Worm (Caenorhabditis elegans) whole organism, L4 larva: ENCODE measurements around the gene Y116A8C.23.

Source experiments
- egl-43 ChIP-seq: fragments of 200-800 bp; sonication (Bioruptor generic); IDR thresholded peaks from 2 replicates; pipeline ENCODE4 v1.3.6; 2022; ENCODE audit warnings: missing genetic modification reagents, missing genetic modification characterization, missing compliant biosample characterization
- fos-1 ChIP-seq: fragments of 150-350 bp; optimal IDR thresholded peaks from 2 replicates; lab custom pipeline; 2014; ENCODE audit warnings: missing biosample characterization, missing genetic modification characterization
- nhr-111 ChIP-seq: fragments of 200-800 bp; sonication (Bioruptor generic); optimal IDR thresholded peaks from 2 replicates; lab custom pipeline; 2018; ENCODE audit warnings: mild to moderate bottlenecking, missing genetic modification characterization, missing compliant biosample characterization
- skn-1 ChIP-seq: fragments of 150-350 bp; optimal IDR thresholded peaks from 2 replicates; lab custom pipeline; 2014; ENCODE audit warnings: missing biosample characterization, missing genetic modification characterization

ce11 chrIV:17078649-17079048 lies 25.3 kb downstream of the Y116A8C.23 start, which contains the start of gene Y116A8C.25:
- TF ChIP-seq egl-43 (GFP tag; lab: Robert Waterston, UW) (no peak), fos-1 (tag; lab: Kevin White, UChicago) (no peak), skn-1 (tag; lab: Kevin White, UChicago) (no peak), nhr-111 (no peak)
